Worm (Caenorhabditis elegans): Measurements from ENCODE around the gene F21D5.3.
"Not testable (repeated sequence)": the region's sequence is repeated elsewhere in the genome, so short reads cannot be mapped to it uniquely, and the experiment has no call there.

DNA sequence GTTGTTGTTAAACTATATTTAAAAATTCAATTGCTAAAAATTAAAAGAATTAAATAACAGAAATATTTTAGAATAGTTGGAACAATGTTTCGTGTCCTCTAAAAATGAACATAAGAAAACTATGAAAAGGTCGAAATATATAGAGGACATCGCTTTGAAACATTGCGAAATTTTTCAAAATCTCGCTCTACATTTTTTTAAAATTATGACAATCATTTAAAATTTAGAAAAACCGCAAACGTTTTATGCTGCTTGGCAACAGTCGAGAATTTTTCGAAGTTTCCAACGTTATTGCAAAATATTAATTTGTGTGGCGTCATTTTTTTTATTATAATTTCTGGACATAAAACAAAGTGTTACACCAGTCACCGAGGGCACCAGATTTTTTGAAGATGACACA, 15.6 kb upstream of the F21D5.3 start, which contains the start of the genes parg-2 and ipla-5:
- not testable (repeated sequence) for TF ChIP-seq W03F9.2, dao-5 (tag; optimal IDR thresholded peaks at IDR 0.05)
